Worm (Caenorhabditis elegans) whole organism, mixed stage, embryonic: ENCODE data around the gene ZK512.10.

Source experiments
- M03D4.4 ChIP-seq: sonication (generic microtip); optimal IDR thresholded peaks from 2 replicates; lab custom pipeline; 2017; ENCODE audit warnings: mild to moderate bottlenecking, missing genetic modification characterization, missing compliant biosample characterization
- bed-3 ChIP-seq: fragments of 200-800 bp; sonication (Bioruptor generic); optimal IDR thresholded peaks from 3 replicates; lab custom pipeline; 2018; ENCODE audit warnings: mild to moderate bottlenecking, missing genetic modification characterization, moderate library complexity, missing compliant biosample characterization
- ceh-39 ChIP-seq: fragments of 150-350 bp; optimal IDR thresholded peaks from 2 replicates; lab custom pipeline; 2014; ENCODE audit warnings: missing biosample characterization, missing genetic modification characterization
- ceh-83 ChIP-seq: fragments of 200-800 bp; sonication (Bioruptor generic); optimal IDR thresholded peaks from 2 replicates; lab custom pipeline; 2018; ENCODE audit warnings: mild to moderate bottlenecking, missing genetic modification characterization, missing compliant biosample characterization
- ces-1 ChIP-seq: fragments of 150-350 bp; optimal IDR thresholded peaks from 2 replicates; lab custom pipeline; 2014; ENCODE audit warnings: missing biosample characterization, missing genetic modification reagents, missing genetic modification characterization
- cnd-1 ChIP-seq: fragments of 200-800 bp; sonication (Bioruptor generic); optimal IDR thresholded peaks from 2 replicates; lab custom pipeline; 2018; ENCODE audit warnings: mild to moderate bottlenecking, missing genetic modification characterization, missing compliant biosample characterization
- elt-1 ChIP-seq: sonication (generic microtip); optimal IDR thresholded peaks from 2 replicates; lab custom pipeline; 2017; ENCODE audit warnings: missing genetic modification characterization, mild to moderate bottlenecking, missing compliant biosample characterization, antibody characterized with exemption, moderate library complexity, borderline replicate concordance; ENCODE audit not compliant: insufficient read depth
- elt-3 ChIP-seq: fragments of 150-350 bp; optimal IDR thresholded peaks from 2 replicates; lab custom pipeline; 2014; ENCODE audit warnings: missing biosample characterization, missing genetic modification characterization
- flh-1 ChIP-seq: fragments of 200-800 bp; sonication (Bioruptor generic); optimal IDR thresholded peaks from 2 replicates; lab custom pipeline; 2018; ENCODE audit warnings: mild to moderate bottlenecking, missing genetic modification characterization, moderate library complexity, missing compliant biosample characterization
- ham-2 ChIP-seq: fragments of 200-800 bp; sonication (Bioruptor generic); optimal IDR thresholded peaks from 2 replicates; lab custom pipeline; 2018; ENCODE audit warnings: mild to moderate bottlenecking, missing genetic modification characterization, missing compliant biosample characterization
- hlh-1 ChIP-seq: fragments of 150-350 bp; optimal IDR thresholded peaks from 2 replicates; lab custom pipeline; 2014; ENCODE audit warnings: missing biosample characterization, missing genetic modification reagents, missing genetic modification characterization
- lin-13 ChIP-seq: fragments of 150-350 bp; optimal IDR thresholded peaks from 2 replicates; lab custom pipeline; 2014; ENCODE audit warnings: missing biosample characterization, missing genetic modification characterization
- lsy-2 ChIP-seq: fragments of 150-350 bp; optimal IDR thresholded peaks from 2 replicates; lab custom pipeline; 2014; ENCODE audit warnings: missing biosample characterization, missing genetic modification characterization
- mab-5 ChIP-seq: fragments of 150-350 bp; optimal IDR thresholded peaks from 2 replicates; lab custom pipeline; 2014; ENCODE audit warnings: missing biosample characterization, missing genetic modification characterization
- mep-1 ChIP-seq: fragments of 150-350 bp; optimal IDR thresholded peaks from 2 replicates; lab custom pipeline; 2017; ENCODE audit warnings: missing biosample characterization, missing genetic modification reagents, missing genetic modification characterization, inconsistent platforms
- mls-2 ChIP-seq: sonication (generic microtip); optimal IDR thresholded peaks from 2 replicates; lab custom pipeline; 2016; ENCODE audit warnings: mild to moderate bottlenecking, missing genetic modification characterization, moderate library complexity, missing compliant biosample characterization
- nhr-12 ChIP-seq: fragments of 150-350 bp; optimal IDR thresholded peaks from 2 replicates; lab custom pipeline; 2014; ENCODE audit warnings: missing biosample characterization, missing genetic modification characterization
- nhr-2 ChIP-seq: fragments of 150-350 bp; optimal IDR thresholded peaks from 2 replicates; lab custom pipeline; 2014; ENCODE audit warnings: missing biosample characterization, missing genetic modification characterization
- nhr-28 ChIP-seq: fragments of 150-350 bp; optimal IDR thresholded peaks from 2 replicates; lab custom pipeline; 2014; ENCODE audit warnings: missing biosample characterization, missing genetic modification characterization
- nhr-76 ChIP-seq: sonication (generic microtip); optimal IDR thresholded peaks from 2 replicates; lab custom pipeline; 2017; ENCODE audit warnings: missing biosample characterization, missing genetic modification characterization
- pha-4 ChIP-seq: fragments of 150-350 bp; optimal IDR thresholded peaks from 2 replicates; lab custom pipeline; 2018; ENCODE audit warnings: missing biosample characterization, missing genetic modification reagents, missing genetic modification characterization
- sem-2 ChIP-seq: fragments of 200-800 bp; sonication (Bioruptor generic); optimal IDR thresholded peaks from 2 replicates; lab custom pipeline; 2018; ENCODE audit warnings: mild to moderate bottlenecking, missing genetic modification characterization, missing compliant biosample characterization
- snpc-4 ChIP-seq: fragments of 150-350 bp; optimal IDR thresholded peaks from 2 replicates; lab custom pipeline; 2014; ENCODE audit warnings: missing biosample characterization, missing genetic modification characterization
- sptf-1 ChIP-seq: sonication (generic microtip); optimal IDR thresholded peaks from 2 replicates; lab custom pipeline; 2017; ENCODE audit warnings: mild to moderate bottlenecking, missing genetic modification characterization, moderate library complexity, missing compliant biosample characterization
- tbx-8 ChIP-seq: fragments of 200-800 bp; sonication (Bioruptor generic); optimal IDR thresholded peaks from 2 replicates; lab custom pipeline; 2018; ENCODE audit warnings: mild to moderate bottlenecking, missing genetic modification characterization, moderate library complexity, missing compliant biosample characterization
- unc-120 ChIP-seq: sonication (generic microtip); optimal IDR thresholded peaks from 2 replicates; lab custom pipeline; 2017; ENCODE audit warnings: missing genetic modification characterization, missing compliant biosample characterization; ENCODE audit not compliant: poor library complexity, severe bottlenecking
- unc-62 ChIP-seq: fragments of 150-350 bp; optimal IDR thresholded peaks from 2 replicates; lab custom pipeline; 2014; ENCODE audit warnings: missing biosample characterization, missing genetic modification reagents, missing genetic modification characterization
- zip-8 ChIP-seq: fragments of 150-350 bp; optimal IDR thresholded peaks from 2 replicates; lab custom pipeline; 2014; ENCODE audit warnings: missing biosample characterization, missing genetic modification characterization
- ztf-11 ChIP-seq: fragments of 150-350 bp; optimal IDR thresholded peaks from 2 replicates; lab custom pipeline; 2014; ENCODE audit warnings: missing biosample characterization, missing genetic modification characterization

Gene ZK512.10

DNA sequence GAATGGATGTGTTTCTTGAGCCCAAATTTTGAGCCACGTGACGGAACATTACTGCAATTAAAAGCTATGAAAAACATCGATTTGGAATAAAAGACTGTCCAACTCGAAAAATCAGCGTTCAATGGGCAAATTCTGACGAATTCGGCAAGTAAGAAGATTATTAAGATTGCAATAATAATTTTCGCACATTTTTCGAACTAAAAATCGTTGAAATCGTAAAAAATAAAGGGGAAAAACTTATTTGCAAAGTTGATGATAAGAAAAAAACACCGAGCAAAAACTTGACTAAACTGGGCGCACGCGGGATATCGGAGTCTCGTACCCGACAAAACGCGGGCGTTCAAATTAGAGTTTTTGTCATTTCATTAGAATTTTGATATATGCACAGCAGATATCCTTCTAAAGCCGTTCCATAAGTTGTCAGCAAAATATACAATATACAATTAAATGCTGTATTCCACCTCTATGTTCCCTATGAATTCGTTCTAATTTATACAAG, 41.3 kb upstream of the ZK512.10 start, which contains the start of the genes mccc-2 and mrpl-44:
mccc-2 (minus strand) TSS at position 51 of the 499 bp plus-strand sequence.
mrpl-44 (minus strand) TSS at position 51 of the 499 bp plus-strand sequence.
- TF ChIP-seq sem-2 (no peak), ces-1 (GFP tag; lab: Kevin White, UChicago) (no peak), flh-1 (no peak), ham-2 (GFP tag; lab: Kevin White, UChicago) (no peak), sptf-1 (tag; lab: Kevin White, UChicago) (no peak), mls-2 (tag; lab: Kevin White, UChicago) (no peak), M03D4.4 (tag; lab: Kevin White, UChicago) (no peak), zip-8 (tag; lab: Kevin White, UChicago) (no peak), bed-3 (GFP tag; lab: Kevin White, UChicago) (no peak), lin-13 (no peak), ztf-11 (tag; lab: Kevin White, UChicago) (no peak), nhr-28 (tag; lab: Kevin White, UChicago) (no peak), mep-1 (tag; lab: Kevin White, UChicago) (no peak), pha-4 (tag; lab: Kevin White, UChicago) (no peak), unc-120 (tag; lab: Kevin White, UChicago) (no peak), elt-3 (tag; lab: Kevin White, UChicago) (no peak), hlh-1 (tag; lab: Kevin White, UChicago) (no peak), nhr-2 (tag; lab: Kevin White, UChicago) (no peak), ceh-83 (GFP tag; lab: Kevin White, UChicago) (no peak), unc-62 (GFP tag; lab: Kevin White, UChicago) (no peak)

DNA sequence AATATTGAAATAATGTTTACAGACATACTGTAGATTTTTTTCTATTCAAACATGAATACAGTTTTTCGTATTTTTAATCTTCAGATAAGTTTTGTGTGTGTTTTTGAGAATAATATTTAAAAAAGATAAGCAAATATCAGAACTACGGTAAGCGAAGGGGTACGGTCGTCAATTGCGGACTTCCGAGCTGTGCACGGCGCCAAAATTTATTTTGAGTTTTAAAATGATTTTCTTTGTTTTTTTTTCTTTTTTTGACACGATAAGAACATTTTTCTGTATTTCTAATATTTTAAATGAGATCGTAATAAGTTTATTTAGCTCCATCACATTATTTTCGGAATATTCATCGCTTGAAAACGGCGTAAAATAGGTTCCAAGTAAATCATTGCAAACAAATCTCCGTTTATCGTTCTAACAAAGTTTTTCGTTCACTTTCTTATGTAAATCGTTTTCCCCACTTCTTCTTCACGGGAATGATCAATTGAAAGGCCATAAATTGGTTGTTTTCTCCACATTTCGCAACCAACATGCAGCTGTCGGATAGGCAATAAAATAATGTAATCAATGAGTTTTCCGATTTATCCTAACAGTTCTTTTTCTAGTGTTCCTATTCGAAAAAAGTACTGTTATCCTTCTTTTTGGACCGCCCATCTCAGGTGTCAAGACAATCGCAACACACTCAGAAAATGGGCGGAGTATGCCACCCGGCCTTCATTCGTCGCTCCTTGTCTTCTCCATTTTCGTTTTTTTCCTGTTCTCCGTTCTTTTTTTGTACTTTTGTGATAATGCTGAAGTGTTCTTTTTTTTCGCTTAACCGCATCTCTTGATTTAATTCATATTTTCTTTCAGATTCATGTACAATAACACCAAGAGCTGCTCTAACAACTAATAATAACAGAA, 39.0 kb upstream of the ZK512.10 start, which contains the start of gene glp-1:
glp-1 (plus strand) TSS at position 850 of the 900 bp plus-strand sequence.
- no peak for TF ChIP-seq nhr-12 (tag; lab: Kevin White, UChicago)
- no peak for TF ChIP-seq cnd-1 (tag; lab: Kevin White, UChicago)
- TF ChIP-seq mls-2 (tag; lab: Kevin White, UChicago): no peak
- TF ChIP-seq nhr-2 (tag; lab: Kevin White, UChicago): no peak
- no peak for TF ChIP-seq nhr-28 (tag; lab: Kevin White, UChicago)
- no peak for TF ChIP-seq sptf-1 (tag; lab: Kevin White, UChicago)
- no peak for TF ChIP-seq flh-1
- no peak for TF ChIP-seq elt-3 (tag; lab: Kevin White, UChicago)
- no peak for TF ChIP-seq tbx-8 (GFP tag; lab: Kevin White, UChicago)
- no peak for TF ChIP-seq lin-13
- TF ChIP-seq unc-120 (tag; lab: Kevin White, UChicago): no peak
- TF ChIP-seq ham-2 (GFP tag; lab: Kevin White, UChicago): no peak
- TF ChIP-seq bed-3 (GFP tag; lab: Kevin White, UChicago): no peak
- TF ChIP-seq lsy-2 (tag; lab: Kevin White, UChicago): no peak
- no peak for TF ChIP-seq ztf-11 (tag; lab: Kevin White, UChicago)

- no peak for TF ChIP-seq nhr-12 (tag; lab: Kevin White, UChicago)
- TF ChIP-seq elt-3 (tag; lab: Kevin White, UChicago): no peak
- TF ChIP-seq nhr-28 (tag; lab: Kevin White, UChicago): no peak
- TF ChIP-seq sptf-1 (tag; lab: Kevin White, UChicago): no peak
- TF ChIP-seq cnd-1 (tag; lab: Kevin White, UChicago): no peak
- TF ChIP-seq ceh-83 (GFP tag; lab: Kevin White, UChicago): no peak
- TF ChIP-seq nhr-2 (tag; lab: Kevin White, UChicago): no peak
- TF ChIP-seq elt-1 (tag; lab: Kevin White, UChicago): no peak
- no peak for TF ChIP-seq mep-1 (tag; lab: Kevin White, UChicago)
- no peak for TF ChIP-seq mls-2 (tag; lab: Kevin White, UChicago)
- no peak for TF ChIP-seq ceh-39 (tag; lab: Kevin White, UChicago)
- TF ChIP-seq mab-5 (tag; lab: Kevin White, UChicago): no peak
- no peak for TF ChIP-seq M03D4.4 (tag; lab: Kevin White, UChicago)
- no peak for TF ChIP-seq ham-2 (GFP tag; lab: Kevin White, UChicago)
- no peak for TF ChIP-seq snpc-4 (tag; lab: Kevin White, UChicago)
- no peak for TF ChIP-seq hlh-1 (tag; lab: Kevin White, UChicago)
- no peak for TF ChIP-seq lsy-2 (tag; lab: Kevin White, UChicago)
- no peak for TF ChIP-seq nhr-76 (tag; lab: Kevin White, UChicago)
These were observed 29.5 kb upstream of the ZK512.10 start, which contains the start of gene ZK507.1 for ce11 chrIII:9101212-9101611. Gene ZK507.1, minus strand, starts transcription at chrIII:9101312.
